Worm (Caenorhabditis elegans) whole organism, late embryonic: ENCODE data around the gene cutl-2.

Source experiments
- ama-1 ChIP-seq: fragments of 150-350 bp; optimal IDR thresholded peaks from 2 replicates; lab custom pipeline; 2014
- ceh-14 ChIP-seq: sonication (generic microtip); optimal IDR thresholded peaks from 2 replicates; lab custom pipeline; 2016; ENCODE audit warnings: missing genotype, missing genetic modification characterization, missing compliant biosample characterization
- nfya-1 ChIP-seq: sonication (generic microtip); optimal IDR thresholded peaks from 2 replicates; lab custom pipeline; 2017; ENCODE audit warnings: missing genetic modification characterization, mild to moderate bottlenecking, missing compliant biosample characterization, antibody characterized with exemption, moderate library complexity
- nhr-11 ChIP-seq: fragments of 150-350 bp; optimal IDR thresholded peaks from 2 replicates; lab custom pipeline; 2014; ENCODE audit warnings: missing biosample characterization, missing genetic modification characterization
- pha-4 ChIP-seq: fragments of 150-350 bp; optimal IDR thresholded peaks from 2 replicates; lab custom pipeline; 2018; ENCODE audit warnings: missing biosample characterization, missing genetic modification reagents, missing genetic modification characterization
- ztf-16 ChIP-seq: sonication (generic microtip); optimal IDR thresholded peaks from 2 replicates; lab custom pipeline; 2017; ENCODE audit warnings: missing genetic modification characterization, missing compliant biosample characterization

ce11 chrII:9690067-9690632, 34.3 kb downstream of the cutl-2 start:
- no peak for TF ChIP-seq nhr-11 (tag; lab: Kevin White, UChicago)
- TF ChIP-seq ama-1, result no peak
- TF ChIP-seq nfya-1 (tag; lab: Kevin White, UChicago), result no peak
- TF ChIP-seq ztf-16 (tag; lab: Kevin White, UChicago), result no peak
- no peak for TF ChIP-seq pha-4 (tag; lab: Kevin White, UChicago)
- no peak for TF ChIP-seq ceh-14 (tag; lab: Kevin White, UChicago)
